Worm (Caenorhabditis elegans) whole organism, L1 larva: ENCODE results near the gene B0361.9.

Source experiments
- ama-1 ChIP-seq: fragments of 150-350 bp; optimal IDR thresholded peaks from 2 replicates; lab custom pipeline; 2014
- ceh-63 ChIP-seq: fragments of 200-800 bp; sonication (Bioruptor generic); optimal IDR thresholded peaks from 2 replicates; lab custom pipeline; 2018; ENCODE audit warnings: mild to moderate bottlenecking, missing genetic modification characterization, missing compliant biosample characterization
- ces-1 ChIP-seq: fragments of 150-350 bp; optimal IDR thresholded peaks from 2 replicates; lab custom pipeline; 2014; ENCODE audit warnings: missing biosample characterization, missing genetic modification reagents, missing genetic modification characterization
- irx-1 ChIP-seq: sonication (generic microtip); optimal IDR thresholded peaks from 2 replicates; lab custom pipeline; 2016; ENCODE audit warnings: missing genetic modification characterization, missing compliant biosample characterization
- lin-13 ChIP-seq: fragments of 150-350 bp; optimal IDR thresholded peaks from 2 replicates; lab custom pipeline; 2014; ENCODE audit warnings: missing biosample characterization, missing genetic modification reagents, missing genetic modification characterization
- lin-39 ChIP-seq: fragments of 150-350 bp; optimal IDR thresholded peaks from 2 replicates; lab custom pipeline; 2014; ENCODE audit warnings: missing biosample characterization, missing genetic modification reagents, missing genetic modification characterization
- mdl-1 ChIP-seq, 2 experiments: fragments of 150-350 bp; optimal IDR thresholded peaks; 2 replicates each; lab custom pipeline; 2014 to 2017; ENCODE audit warnings: missing biosample characterization in 2 of 2, missing genetic modification characterization in 2 of 2, inconsistent platforms in 1 of 2
- nhr-11 ChIP-seq: fragments of 150-350 bp; optimal IDR thresholded peaks from 2 replicates; lab custom pipeline; 2014; ENCODE audit warnings: missing biosample characterization, missing genetic modification characterization
- unc-130 ChIP-seq: fragments of 150-350 bp; optimal IDR thresholded peaks from 2 replicates; lab custom pipeline; 2017; ENCODE audit warnings: missing biosample characterization, missing genetic modification characterization, inconsistent platforms
- zag-1 ChIP-seq: fragments of 150-350 bp; optimal IDR thresholded peaks from 2 replicates; lab custom pipeline; 2014; ENCODE audit warnings: missing biosample characterization, missing genetic modification characterization
- ztf-4 ChIP-seq: fragments of 150-350 bp; optimal IDR thresholded peaks from 2 replicates; lab custom pipeline; 2014; ENCODE audit warnings: missing biosample characterization, missing genetic modification characterization

- TF ChIP-seq irx-1 (tag; lab: Kevin White, UChicago) = no peak
- TF ChIP-seq ztf-4 = no peak
- TF ChIP-seq ces-1 (GFP tag; lab: Kevin White, UChicago) = no peak
- TF ChIP-seq lin-39 (tag; lab: Kevin White, UChicago) = no peak
- no peak for TF ChIP-seq ceh-63 (GFP tag; lab: Kevin White, UChicago)
- no peak for TF ChIP-seq lin-13 (GFP tag; lab: Kevin White, UChicago)
- TF ChIP-seq unc-130 (tag; lab: Kevin White, UChicago) = no peak
- no peak for TF ChIP-seq nhr-11 (tag; lab: Kevin White, UChicago)
- TF ChIP-seq mdl-1 (tag; optimal IDR thresholded peaks at IDR 0.05; lab: Kevin White, UChicago) = no peak
- TF ChIP-seq ama-1 (lab: Kevin White, UChicago) = no peak
- no peak for TF ChIP-seq zag-1 (tag; lab: Kevin White, UChicago)
These were observed 18.3 kb downstream of the B0361.9 start, which contains the start of gene B0361.3 for ce11 chrIII:7281179-7281578.
